Worm (Caenorhabditis elegans): ENCODE results near the gene vps-54.

- TF ChIP-seq ceh-36 (tag; optimal IDR thresholded peaks at IDR 0.05) = no peak
- no peak for TF ChIP-seq tra-4 (tag; optimal IDR thresholded peaks at IDR 0.05)
- TF ChIP-seq sea-1 (GFP tag; conservative IDR thresholded peaks at IDR 0.05) = no peak
- no peak for TF ChIP-seq scrt-1 (GFP tag; IDR thresholded peaks at IDR 0.05)
- TF ChIP-seq aly-1 (tag; optimal IDR thresholded peaks at IDR 0.05) = no peak
- no peak for TF ChIP-seq ama-1 (optimal IDR thresholded peaks at IDR 0.05)
- no peak for TF ChIP-seq hmbx-1 (tag; optimal IDR thresholded peaks at IDR 0.05)
- TF ChIP-seq ceh-13 (GFP tag; optimal IDR thresholded peaks at IDR 0.05) = no peak
- no peak for TF ChIP-seq tbx-11 (GFP tag; IDR thresholded peaks at IDR 0.05)
- TF ChIP-seq flt-1 (GFP tag; IDR thresholded peaks at IDR 0.05) = no peak
- no peak for TF ChIP-seq B0310.2 (tag; optimal IDR thresholded peaks at IDR 0.05)
These were observed 43.5 kb downstream of the vps-54 start, which contains the start of gene txt-10 for ce11 chrV:10532725-10533124.

All from whole organism, early embryonic.